Worm (Caenorhabditis elegans): ENCODE results near the gene scl-23.

Gene scl-23

ce11 chrIV:82309-82708 lies 7.6 kb downstream of the scl-23 start:
- TF ChIP-seq B0261.1 (tag; optimal IDR thresholded peaks at IDR 0.05) (no peak), lsy-27 (tag; optimal IDR thresholded peaks at IDR 0.05; ENCODE audit: borderline replicate concordance, insufficient read depth) (no peak), ztf-3 (GFP tag; optimal IDR thresholded peaks at IDR 0.05) (no peak)

ce11 chrIV:81428-81827 lies 8.5 kb downstream of the scl-23 start:
- TF ChIP-seq tlf-1 (GFP tag; optimal IDR thresholded peaks at IDR 0.05) = no peak
- TF ChIP-seq C06A6.2 (GFP tag; conservative IDR thresholded peaks at IDR 0.05) = no peak
- TF ChIP-seq lin-35 (GFP tag; optimal IDR thresholded peaks at IDR 0.05) = no peak
- no peak for TF ChIP-seq dpff-1 (tag; optimal IDR thresholded peaks at IDR 0.05)
- no peak for TF ChIP-seq madf-3 (GFP tag; IDR thresholded peaks at IDR 0.05)
- TF ChIP-seq madf-6 (GFP tag; IDR thresholded peaks at IDR 0.05) = no peak
- TF ChIP-seq repo-1 (tag; optimal IDR thresholded peaks at IDR 0.05) = no peak
- no peak for TF ChIP-seq tbx-9 (tag; optimal IDR thresholded peaks at IDR 0.05; ENCODE audit: borderline replicate concordance)
- no peak for TF ChIP-seq lin-40 (tag; optimal IDR thresholded peaks at IDR 0.05)
- TF ChIP-seq hmg-1.2 (GFP tag; IDR thresholded peaks at IDR 0.05) = 0 out of 2 replicates have a peak, but pooled peaks have one; percentile 4
- no peak for TF ChIP-seq Y53G8AR.9 (GFP tag; conservative IDR thresholded peaks at IDR 0.05)
- TF ChIP-seq cebp-1 (GFP tag; IDR thresholded peaks at IDR 0.05) = no peak
- peak; percentile 49 for TF ChIP-seq cebp-1 (tag; optimal IDR thresholded peaks at IDR 0.05)
- peak; percentile 30 for TF ChIP-seq nhr-80 (tag; optimal IDR thresholded peaks at IDR 0.05)
- TF ChIP-seq die-1 (tag; optimal IDR thresholded peaks at IDR 0.05) = no peak
- no peak for TF ChIP-seq sptf-2 (GFP tag; optimal IDR thresholded peaks at IDR 0.05)
- TF ChIP-seq rec-8 (tag; optimal IDR thresholded peaks at IDR 0.05) = no peak
- no peak for TF ChIP-seq mcd-1 (GFP tag; IDR thresholded peaks at IDR 0.05)
- TF ChIP-seq ekl-4 (GFP tag; IDR thresholded peaks at IDR 0.05) = no peak

ce11 chrIV:80943-81342 lies 8.9 kb downstream of the scl-23 start:
- TF ChIP-seq B0035.1 (tag; optimal IDR thresholded peaks at IDR 0.05) (no peak), ceh-27 (GFP tag; optimal IDR thresholded peaks at IDR 0.05) (no peak), pha-4 (tag; optimal IDR thresholded peaks at IDR 0.05) (no peak), lir-1 (GFP tag; conservative IDR thresholded peaks at IDR 0.05) (no peak), madf-6 (GFP tag; IDR thresholded peaks at IDR 0.05) (no peak)

ce11 chrIV:79205-79604 lies 10.7 kb downstream of the scl-23 start, which contains the start of gene T05C7.9:
T05C7.9 (plus strand) TSS chrIV:79276.
- 0 out of 2 replicates have a peak, but pooled peaks have one; percentile 32 for TF ChIP-seq zfh-2 (GFP tag; conservative IDR thresholded peaks at IDR 0.05)
- TF ChIP-seq egl-18 (GFP tag; IDR thresholded peaks at IDR 0.05) = no peak

ce11 chrIV:78206-78605 lies 11.7 kb downstream of the scl-23 start:
- TF ChIP-seq xnd-1 (tag; optimal IDR thresholded peaks at IDR 0.05) = no peak
- no peak for TF ChIP-seq ztf-3 (GFP tag; optimal IDR thresholded peaks at IDR 0.05)
- no peak for TF ChIP-seq C17E4.6 (GFP tag; IDR thresholded peaks at IDR 0.05)
- no peak for TF ChIP-seq B0035.1 (tag; optimal IDR thresholded peaks at IDR 0.05)
- TF ChIP-seq ekl-4 (GFP tag; IDR thresholded peaks at IDR 0.05) = no peak
- TF ChIP-seq athp-1 (tag; optimal IDR thresholded peaks at IDR 0.05) = no peak
- no peak for TF ChIP-seq tbx-9 (tag; optimal IDR thresholded peaks at IDR 0.05; ENCODE audit: borderline replicate concordance)
- TF ChIP-seq ZK185.1 (tag; optimal IDR thresholded peaks at IDR 0.05; ENCODE audit: poor library complexity, severe bottlenecking) = no peak
- no peak for TF ChIP-seq nfyb-1 (GFP tag; IDR thresholded peaks at IDR 0.05)
- no peak for TF ChIP-seq F52B5.7 (tag; optimal IDR thresholded peaks at IDR 0.05)
- TF ChIP-seq unc-130 (GFP tag; optimal IDR thresholded peaks at IDR 0.05) = no peak
- no peak for TF ChIP-seq Y53G8AR.9 (GFP tag; conservative IDR thresholded peaks at IDR 0.05)
- TF ChIP-seq tbp1 (GFP tag; optimal IDR thresholded peaks at IDR 0.05) = no peak
